Worm (Caenorhabditis elegans): ENCODE data around the gene daf-18.

Gene daf-18

DNA sequence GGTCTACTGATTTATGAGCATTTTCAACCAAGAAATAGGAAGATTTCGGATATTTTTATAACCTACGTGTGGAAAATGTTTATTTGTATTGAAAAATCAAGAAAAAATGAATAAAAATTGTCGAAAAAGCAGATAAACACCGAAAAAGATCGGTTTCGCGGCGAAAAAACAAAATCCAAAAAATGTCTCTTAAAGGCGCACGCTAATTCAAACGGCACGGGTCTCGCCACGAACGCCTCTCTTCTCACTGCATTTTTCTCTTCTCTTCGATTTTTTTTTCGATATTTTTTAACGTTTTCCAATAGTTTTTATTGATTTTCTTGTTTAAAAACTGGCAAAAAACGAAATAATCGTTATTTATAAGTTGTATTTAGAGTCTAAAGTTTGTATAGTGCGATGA, 569 bp upstream of the daf-18 start (continued):
- TF ChIP-seq efl-1 (GFP tag; optimal IDR thresholded peaks at IDR 0.05) (peak; percentile 81), Y53F4B.3 (GFP tag; IDR thresholded peaks at IDR 0.05) (no peak), him-1 (tag; optimal IDR thresholded peaks at IDR 0.05) (no peak), sptf-2 (GFP tag; optimal IDR thresholded peaks at IDR 0.05) (no peak), ztf-25 (GFP tag; IDR thresholded peaks at IDR 0.05) (no peak), D2030.7 (GFP tag; IDR thresholded peaks at IDR 0.05) (peak; percentile 75), nfya-2 (GFP tag; IDR thresholded peaks at IDR 0.05) (no peak), akir-1 (GFP tag; optimal IDR thresholded peaks at IDR 0.05) (no peak), ceh-40 (GFP tag; IDR thresholded peaks at IDR 0.05) (no peak), rpc-1 (optimal IDR thresholded peaks at IDR 0.05) (no peak), rpc-1 (tag; optimal IDR thresholded peaks at IDR 0.05) (no peak), Y79H2A.3 (GFP tag; conservative IDR thresholded peaks at IDR 0.05) (no peak), lag-1 (GFP tag; IDR thresholded peaks at IDR 0.05) (no peak), somi-1 (GFP tag; optimal IDR thresholded peaks at IDR 0.05) (no peak), B0336.3 (GFP tag; IDR thresholded peaks at IDR 0.05) (no peak), ztf-28 (GFP tag; IDR thresholded peaks at IDR 0.05) (no peak), lsy-27 (tag; optimal IDR thresholded peaks at IDR 0.05; ENCODE audit: borderline replicate concordance, insufficient read depth) (no peak), aptf-2 (GFP tag; conservative IDR thresholded peaks at IDR 0.05) (no peak), lir-1 (GFP tag; conservative IDR thresholded peaks at IDR 0.05) (no peak), ccch-3 (GFP tag; optimal IDR thresholded peaks at IDR 0.05) (no peak), B0261.1 (tag; optimal IDR thresholded peaks at IDR 0.05) (no peak), ceh-58 (GFP tag; IDR thresholded peaks at IDR 0.05) (no peak), F10E7.11 (tag; optimal IDR thresholded peaks at IDR 0.05) (no peak), F55B11.4 (tag; optimal IDR thresholded peaks at IDR 0.05; ENCODE audit: borderline replicate concordance, insufficient read depth) (no peak), cebp-2 (GFP tag; IDR thresholded peaks at IDR 0.05) (no peak), nhr-27 (tag; optimal IDR thresholded peaks at IDR 0.05) (no peak), dpl-1 (GFP tag; optimal IDR thresholded peaks at IDR 0.05) (peak; percentile 60), rec-8 (tag; optimal IDR thresholded peaks at IDR 0.05) (no peak), hsf-1 (GFP tag; IDR thresholded peaks at IDR 0.05) (no peak), egl-44 (GFP tag; IDR thresholded peaks at IDR 0.05) (no peak), nhr-179 (tag; optimal IDR thresholded peaks at IDR 0.05) (no peak), B0035.1 (tag; optimal IDR thresholded peaks at IDR 0.05) (no peak), F39B2.1 (GFP tag; IDR thresholded peaks at IDR 0.05) (no peak), madf-6 (GFP tag; IDR thresholded peaks at IDR 0.05) (peak; percentile 74; the same call in 1 of the 2 replicates), ekl-4 (GFP tag; IDR thresholded peaks at IDR 0.05) (no peak), ztf-26 (tag; optimal IDR thresholded peaks at IDR 0.05) (no peak), lsl-1 (GFP tag; optimal IDR thresholded peaks at IDR 0.05) (peak; percentile 62), hmg-20 (GFP tag; IDR thresholded peaks at IDR 0.05) (no peak), zim-3 (tag; optimal IDR thresholded peaks at IDR 0.05) (no peak), die-1 (tag; optimal IDR thresholded peaks at IDR 0.05) (no peak), xnd-1 (tag; optimal IDR thresholded peaks at IDR 0.05) (peak; percentile 76), ceh-79 (tag; optimal IDR thresholded peaks at IDR 0.05) (no peak), fkh-3 (tag; optimal IDR thresholded peaks at IDR 0.05) (no peak), unc-130 (GFP tag; optimal IDR thresholded peaks at IDR 0.05) (no peak)
